Worm (Caenorhabditis elegans): ENCODE data around the gene gpla-1.

DNA sequence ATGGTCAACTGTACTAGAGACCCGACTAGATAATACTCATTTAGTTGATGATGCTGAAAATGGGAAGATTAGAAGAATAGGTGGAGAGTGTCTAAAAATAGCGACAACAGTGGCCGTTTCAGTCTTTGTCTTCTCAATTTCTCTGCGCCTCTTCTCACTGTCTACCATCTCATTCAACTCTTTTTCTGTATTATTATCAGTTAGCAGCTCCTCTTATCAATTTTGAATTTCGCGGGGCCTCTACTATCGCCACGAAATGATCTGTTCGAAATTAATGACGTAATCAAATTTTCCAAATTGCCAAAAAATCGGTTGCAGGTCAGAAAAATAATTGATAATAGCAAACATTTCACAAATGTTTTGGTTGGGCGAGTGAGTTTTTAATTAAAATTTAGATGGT lies 4.1 kb upstream of the gpla-1 start:
- TF ChIP-seq lin-29 (GFP tag; IDR thresholded peaks at IDR 0.05) (no peak), aly-2 (tag; optimal IDR thresholded peaks at IDR 0.05) (no peak), snpc-1.2 (GFP tag; IDR thresholded peaks at IDR 0.05) (no peak), dmd-8 (GFP tag; IDR thresholded peaks at IDR 0.05) (no peak), fkh-10 (GFP tag; optimal IDR thresholded peaks at IDR 0.05) (no peak), zip-11 (GFP tag; IDR thresholded peaks at IDR 0.05) (no peak), saeg-2 (GFP tag; IDR thresholded peaks at IDR 0.05) (no peak), cey-2 (tag; optimal IDR thresholded peaks at IDR 0.05; ENCODE audit: borderline replicate concordance, insufficient read depth) (no peak), nhr-76 (tag; optimal IDR thresholded peaks at IDR 0.05) (no peak), tag-97 (GFP tag; IDR thresholded peaks at IDR 0.05) (no peak)

All from whole organism, L4 larva.